Worm (Caenorhabditis elegans): ENCODE results near the gene srj-15.

The srj-15 gene

ce11 chrV:1989220-1989619 is 24.5 kb upstream of the srj-15 start:
- TF ChIP-seq snu-23 (GFP tag; optimal IDR thresholded peaks at IDR 0.05) (no peak), sox-4 (tag; optimal IDR thresholded peaks at IDR 0.05) (no peak), elt-2 (tag; optimal IDR thresholded peaks at IDR 0.05) (peak; percentile 31)

- TF ChIP-seq egl-13 (tag; optimal IDR thresholded peaks at IDR 0.05) (no peak), nhr-90 (tag; optimal IDR thresholded peaks at IDR 0.05; ENCODE audit: poor library complexity) (no peak), hpl-2 (GFP tag; optimal IDR thresholded peaks at IDR 0.05) (no peak), elt-2 (tag; optimal IDR thresholded peaks at IDR 0.05) (peak; percentile 80), ces-1 (GFP tag; optimal IDR thresholded peaks at IDR 0.05) (no peak), vab-15 (tag; optimal IDR thresholded peaks at IDR 0.05) (no peak), Y116A8C.19 (tag; optimal IDR thresholded peaks at IDR 0.05; ENCODE audit: borderline replicate concordance) (no peak), sox-4 (tag; optimal IDR thresholded peaks at IDR 0.05) (no peak), unc-98 (GFP tag; IDR thresholded peaks at IDR 0.05) (no peak)
Observed at ce11 chrV:1986954-1987353, 22.2 kb upstream of the srj-15 start, which contains the start of gene T08B1.1. T08B1.1 (minus strand) TSS chrV:1987045.

- no peak for TF ChIP-seq skn-1 (tag; optimal IDR thresholded peaks at IDR 0.05)
- no peak for TF ChIP-seq sup-37 (GFP tag; optimal IDR thresholded peaks at IDR 0.05)
- TF ChIP-seq unc-98 (GFP tag; IDR thresholded peaks at IDR 0.05), result no peak
- no peak for TF ChIP-seq zip-4 (GFP tag; optimal IDR thresholded peaks at IDR 0.05)
- no peak for TF ChIP-seq dsc-1 (tag; optimal IDR thresholded peaks at IDR 0.05)
- no peak for TF ChIP-seq mef-2 (tag; optimal IDR thresholded peaks at IDR 0.05)
- TF ChIP-seq nhr-19 (GFP tag; conservative IDR thresholded peaks at IDR 0.05), result no peak
- no peak for TF ChIP-seq hlh-17 (GFP tag; optimal IDR thresholded peaks at IDR 0.05; ENCODE audit: borderline replicate concordance)
- no peak for TF ChIP-seq mab-9 (GFP tag; IDR thresholded peaks at IDR 0.05)
- TF ChIP-seq ceh-82 (tag; optimal IDR thresholded peaks at IDR 0.05), result no peak
- TF ChIP-seq efl-1 (optimal IDR thresholded peaks at IDR 0.05), result no peak
- TF ChIP-seq efl-1 (GFP tag; optimal IDR thresholded peaks at IDR 0.05 in 1 of 2), result no peak
- TF ChIP-seq egl-13 (tag; optimal IDR thresholded peaks at IDR 0.05), result no peak
- no peak for TF ChIP-seq nhr-28 (tag; optimal IDR thresholded peaks at IDR 0.05)
- TF ChIP-seq sptf-1 (tag; optimal IDR thresholded peaks at IDR 0.05), result no peak
- no peak for TF ChIP-seq snu-23 (GFP tag; optimal IDR thresholded peaks at IDR 0.05)
- TF ChIP-seq snpc-4 (tag; optimal IDR thresholded peaks at IDR 0.05), result no peak
- no peak for TF ChIP-seq C16A3.4 (tag; optimal IDR thresholded peaks at IDR 0.05)
- no peak for TF ChIP-seq lin-15B (tag; optimal IDR thresholded peaks at IDR 0.05)
- TF ChIP-seq nhr-90 (tag; optimal IDR thresholded peaks at IDR 0.05; ENCODE audit: poor library complexity), result no peak
- no peak for TF ChIP-seq Y116A8C.19 (tag; optimal IDR thresholded peaks at IDR 0.05; ENCODE audit: borderline replicate concordance)
Observed at ce11 chrV:1978968-1979367, 14.3 kb upstream of the srj-15 start, which contains the start of gene T08B1.4. T08B1.4 (plus strand) TSS chrV:1979268.

ce11 chrV:1975049-1975448 is 10.3 kb upstream of the srj-15 start, which contains the start of gene fbxa-201:
fbxa-201 (plus strand) TSS chrV:1975349.
- TF ChIP-seq lin-39 (tag; optimal IDR thresholded peaks at IDR 0.05) (no peak), jun-1 (tag; optimal IDR thresholded peaks at IDR 0.05) (no peak), aha-1 (tag; optimal IDR thresholded peaks at IDR 0.05) (no peak), snpc-4 (tag; optimal IDR thresholded peaks at IDR 0.05) (no peak), ama-1 (optimal IDR thresholded peaks at IDR 0.05) (no peak), lir-3 (tag; optimal IDR thresholded peaks at IDR 0.05; ENCODE audit: poor library complexity) (no peak), nhr-77 (tag; optimal IDR thresholded peaks at IDR 0.05) (no peak), nhr-19 (GFP tag; conservative IDR thresholded peaks at IDR 0.05) (no peak), elt-2 (tag; optimal IDR thresholded peaks at IDR 0.05) (no peak)

- TF ChIP-seq snpc-4 (tag; optimal IDR thresholded peaks at IDR 0.05) (no peak), ceh-82 (tag; optimal IDR thresholded peaks at IDR 0.05) (no peak), ceh-88 (GFP tag; IDR thresholded peaks at IDR 0.05) (no peak)
Observed at ce11 chrV:1969690-1970089, 5.0 kb upstream of the srj-15 start.

ce11 chrV:1969228-1969627 is 4.5 kb upstream of the srj-15 start, which contains the start of gene acs-3:
acs-3 (plus strand) TSS chrV:1969528.
- TF ChIP-seq C04F5.9 (tag; optimal IDR thresholded peaks at IDR 0.05) (no peak), nhr-85 (tag) (no peak), dsc-1 (tag; optimal IDR thresholded peaks at IDR 0.05) (no peak), nhr-12 (tag; optimal IDR thresholded peaks at IDR 0.05) (no peak), nhr-19 (GFP tag; conservative IDR thresholded peaks at IDR 0.05) (no peak), pax-3 (tag; optimal IDR thresholded peaks at IDR 0.05) (no peak)

All from whole organism, L1 larva.